Worm (Caenorhabditis elegans): ENCODE results near the gene Y64H9A.2.

Y64H9A.2 gene

ce11 chrX:4997548-4998087 is 46.2 kb upstream of the Y64H9A.2 start, which contains the start of gene ZC8.6 (continued):
- TF ChIP-seq zfp-3 (GFP tag; conservative IDR thresholded peaks at IDR 0.05) (no peak), nhr-102 (tag; optimal IDR thresholded peaks at IDR 0.05) (no peak), lin-29 (GFP tag; IDR thresholded peaks at IDR 0.05) (no peak), cey-2 (tag; optimal IDR thresholded peaks at IDR 0.05; ENCODE audit: borderline replicate concordance, insufficient read depth) (no peak), Y5F2A.4 (GFP tag; optimal IDR thresholded peaks at IDR 0.05) (no peak)

ce11 chrX:4998875-4999274 is 44.9 kb upstream of the Y64H9A.2 start, which contains the start of gene set-30:
set-30 (plus strand) TSS chrX:4999270.
- TF ChIP-seq egl-43 (GFP tag; IDR thresholded peaks at IDR 0.05) (0 out of 2 replicates have a peak, but pooled peaks have one; percentile 14), nhr-41 (GFP tag; IDR thresholded peaks at IDR 0.05) (no peak), Y5F2A.4 (GFP tag; optimal IDR thresholded peaks at IDR 0.05) (no peak), zfp-3 (GFP tag; conservative IDR thresholded peaks at IDR 0.05) (no peak), hlh-30 (tag; optimal IDR thresholded peaks at IDR 0.05; ENCODE audit: insufficient read depth) (peak; percentile 4), spr-3 (GFP tag; optimal IDR thresholded peaks at IDR 0.05) (no peak), Y75B8A.6 (GFP tag; IDR thresholded peaks at IDR 0.05) (no peak), aly-2 (tag; optimal IDR thresholded peaks at IDR 0.05) (no peak), daf-16 (GFP tag; optimal IDR thresholded peaks at IDR 0.05) (no peak), daf-16 (tag; optimal IDR thresholded peaks at IDR 0.05) (no peak), ceh-82 (tag; optimal IDR thresholded peaks at IDR 0.05) (no peak), mep-1 (tag; optimal IDR thresholded peaks at IDR 0.05) (no peak)

ce11 chrX:5004940-5005339 is 38.8 kb upstream of the Y64H9A.2 start, which contains the start of gene hsd-2:
hsd-2 (plus strand) TSS chrX:5005240.
- TF ChIP-seq zip-2 (tag; optimal IDR thresholded peaks at IDR 0.05), result no peak
- TF ChIP-seq F44E2.7 (GFP tag; IDR thresholded peaks at IDR 0.05), result no peak
- TF ChIP-seq daf-12 (tag; optimal IDR thresholded peaks at IDR 0.05), result no peak
- no peak for TF ChIP-seq jun-1 (tag; optimal IDR thresholded peaks at IDR 0.05)
- no peak for TF ChIP-seq T26A8.4 (GFP tag; IDR thresholded peaks at IDR 0.05)
- no peak for TF ChIP-seq lin-39 (tag; optimal IDR thresholded peaks at IDR 0.05)
- no peak for TF ChIP-seq nhr-41 (GFP tag; IDR thresholded peaks at IDR 0.05)
- no peak for TF ChIP-seq unc-39 (tag; optimal IDR thresholded peaks at IDR 0.05)
- no peak for TF ChIP-seq mdl-1 (tag; optimal IDR thresholded peaks at IDR 0.05)
- no peak for TF ChIP-seq R02D3.7 (tag; optimal IDR thresholded peaks at IDR 0.05)
- no peak for TF ChIP-seq pha-4 (GFP tag; IDR thresholded peaks at IDR 0.05)
- no peak for TF ChIP-seq pha-4 (tag; optimal IDR thresholded peaks at IDR 0.05)
- no peak for TF ChIP-seq tra-1 (GFP tag; IDR thresholded peaks at IDR 0.05)
- no peak for TF ChIP-seq lin-15B (tag; optimal IDR thresholded peaks at IDR 0.05)
- TF ChIP-seq egl-43 (GFP tag; IDR thresholded peaks at IDR 0.05), result no peak
- TF ChIP-seq Y75B8A.6 (GFP tag; IDR thresholded peaks at IDR 0.05), result no peak

ce11 chrX:5006972-5007371 is 36.8 kb upstream of the Y64H9A.2 start:
- TF ChIP-seq T20F7.1 (GFP tag; optimal IDR thresholded peaks at IDR 0.05) (no peak), daf-16 (GFP tag; optimal IDR thresholded peaks at IDR 0.05) (no peak), daf-16 (tag; optimal IDR thresholded peaks at IDR 0.05) (peak; percentile 42), nhr-28 (tag; optimal IDR thresholded peaks at IDR 0.05) (peak; percentile 32), pqm-1 (tag; optimal IDR thresholded peaks at IDR 0.05) (peak; percentile 54), nhr-11 (tag; optimal IDR thresholded peaks at IDR 0.05) (no peak)

- peak; percentile 17; the same call in 1 of the 2 replicates for TF ChIP-seq dmd-6 (GFP tag; IDR thresholded peaks at IDR 0.05)
- no peak for TF ChIP-seq hmg-1.1 (GFP tag; IDR thresholded peaks at IDR 0.05)
These were observed 34.8 kb upstream of the Y64H9A.2 start, which contains the start of gene hsd-3 for ce11 chrX:5009000-5009399. hsd-3 (plus strand) TSS chrX:5009300.
